Fruit fly (Drosophila melanogaster) whole organism, adult: ENCODE results near the gene La.

Experiments used
- CG11617 ChIP-seq: fragments of 200-800 bp; sonication (Bioruptor generic); optimal IDR thresholded peaks from 2 replicates; lab custom pipeline; 2017; ENCODE audit warnings: mild to moderate bottlenecking, missing biosample characterization, missing genetic modification reagents, missing genetic modification characterization
- CG14711 ChIP-seq: fragments of 200-800 bp; sonication (Bioruptor generic); optimal IDR thresholded peaks from 2 replicates; lab custom pipeline; 2018; ENCODE audit warnings: missing biosample characterization, mild to moderate bottlenecking, missing genetic modification characterization, moderate library complexity
- CG33017 ChIP-seq: fragments of 200-800 bp; sonication (Bioruptor generic); optimal IDR thresholded peaks from 2 replicates; lab custom pipeline; 2018; ENCODE audit warnings: missing biosample characterization, mild to moderate bottlenecking, missing genetic modification characterization, moderate library complexity
- Hr96 ChIP-seq: fragments of 200-800 bp; sonication (Bioruptor generic); optimal IDR thresholded peaks from 2 replicates; lab custom pipeline; 2016; ENCODE audit warnings: missing biosample characterization, missing genetic modification characterization
- Mnt ChIP-seq: fragments of 200-800 bp; sonication (Bioruptor generic); optimal IDR thresholded peaks from 2 replicates; lab custom pipeline; 2016; ENCODE audit warnings: missing biosample characterization, mild to moderate bottlenecking, missing genetic modification characterization
- cic ChIP-seq: fragments of 200-800 bp; sonication (Bioruptor generic); optimal IDR thresholded peaks from 2 replicates; lab custom pipeline; 2017; ENCODE audit warnings: missing biosample characterization, mild to moderate bottlenecking, missing genetic modification characterization, moderate library complexity
- kay ChIP-seq: fragments of 200-800 bp; sonication (Bioruptor generic); peaks from one replicate; lab custom pipeline; 2016; ENCODE audit warnings: missing biosample characterization, missing genetic modification characterization, borderline replicate concordance
- ovo ChIP-seq: fragments of 200-800 bp; sonication (Bioruptor generic); optimal IDR thresholded peaks from 2 replicates; lab custom pipeline; 2016; ENCODE audit warnings: missing biosample characterization, missing genetic modification characterization
- pad ChIP-seq: fragments of 200-800 bp; sonication (Bioruptor generic); optimal IDR thresholded peaks from 3 replicates; lab custom pipeline; 2017; ENCODE audit warnings: missing biosample characterization, missing genetic modification characterization, mild to moderate bottlenecking, moderate library complexity, missing genetic modification reagents

DNA sequence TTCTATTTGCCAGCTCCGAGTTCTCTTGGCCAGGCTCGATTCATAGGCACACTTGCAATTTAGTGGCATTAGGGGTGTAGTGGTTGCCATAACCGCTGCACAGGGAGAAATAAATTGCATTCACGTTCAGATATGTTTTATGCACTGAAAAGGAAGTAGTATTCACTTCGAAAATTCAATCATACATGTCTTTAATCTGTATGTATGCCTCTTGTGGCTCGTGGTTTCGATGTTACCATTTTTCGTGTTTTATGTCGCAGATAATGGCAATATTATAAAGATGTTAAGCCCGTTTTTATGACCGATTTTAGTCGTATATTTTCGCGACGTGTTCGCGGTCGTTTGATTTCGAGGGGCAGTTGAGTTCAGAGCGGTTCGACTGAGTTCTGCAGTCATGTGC is 21.2 kb downstream of the La start:
- no peak for TF ChIP-seq kay (GFP tag; lab: Kevin White, UChicago)
- TF ChIP-seq cic (GFP tag; lab: Kevin White, UChicago) = no peak
- TF ChIP-seq CG14711 (tag; lab: Kevin White, UChicago) = no peak
- TF ChIP-seq pad (GFP tag; lab: Kevin White, UChicago) = no peak
- TF ChIP-seq Mnt (GFP tag; lab: Kevin White, UChicago) = no peak
- no peak for TF ChIP-seq CG11617 (GFP tag; lab: Kevin White, UChicago)
- TF ChIP-seq ovo = no peak
- no peak for TF ChIP-seq CG33017 (tag; lab: Kevin White, UChicago)
- TF ChIP-seq Hr96 (GFP tag; lab: Kevin White, UChicago) = no peak
